Worm (Caenorhabditis elegans) whole organism, early embryonic: ENCODE measurements around the gene T19C9.10.

Source experiments
- aly-1 ChIP-seq: sonication (generic microtip); optimal IDR thresholded peaks from 2 replicates; lab custom pipeline; 2016; ENCODE audit warnings: missing genetic modification characterization, missing compliant biosample characterization
- ama-1 ChIP-seq: fragments of 150-350 bp; optimal IDR thresholded peaks from 2 replicates; lab custom pipeline; 2014
- hmg-4 ChIP-seq: fragments of 200-800 bp; sonication (Bioruptor generic); optimal IDR thresholded peaks from 2 replicates; lab custom pipeline; 2018; ENCODE audit warnings: mild to moderate bottlenecking, missing genetic modification characterization, missing compliant biosample characterization
- scrt-1 ChIP-seq: fragments of 200-800 bp; sonication (Bioruptor generic); IDR thresholded peaks from 2 replicates; pipeline ENCODE4 v1.3.6; 2022; ENCODE audit warnings: missing genetic modification characterization, missing compliant biosample characterization
- tbx-37 ChIP-seq: fragments of 200-800 bp; sonication (Bioruptor generic); conservative IDR thresholded peaks from 2 replicates; pipeline ENCODE4 v1.3.6; 2022; ENCODE audit warnings: missing genetic modification reagents, missing genetic modification characterization, missing compliant biosample characterization
- tra-4 ChIP-seq: sonication (generic microtip); optimal IDR thresholded peaks from 2 replicates; lab custom pipeline; 2017; ENCODE audit warnings: missing genetic modification characterization, missing compliant biosample characterization

DNA sequence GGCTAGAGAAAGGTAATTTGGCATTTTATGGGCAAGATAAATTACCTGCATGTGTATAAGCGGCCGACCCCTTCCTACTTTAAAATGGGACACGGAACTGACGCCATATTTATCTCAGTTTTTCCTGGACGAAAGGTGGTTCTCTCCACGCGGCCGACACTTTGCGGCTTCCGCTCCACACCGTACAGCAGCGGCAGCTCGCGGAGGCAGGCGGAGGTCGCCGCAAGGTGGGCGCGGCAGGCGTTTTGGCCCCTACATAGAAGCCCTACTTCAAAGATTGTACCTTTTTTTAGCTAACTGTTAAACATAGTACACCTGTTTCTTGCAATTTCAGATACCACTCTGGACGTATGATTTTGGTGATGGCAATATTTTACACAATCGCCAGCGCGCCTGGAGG is 29.9 kb upstream of the T19C9.10 start:
- TF ChIP-seq ama-1 (lab: Kevin White, UChicago) (no peak), tra-4 (tag; lab: Kevin White, UChicago) (no peak), aly-1 (tag; lab: Kevin White, UChicago) (no peak), hmg-4 (GFP tag; lab: Kevin White, UChicago) (no peak), tbx-37 (no peak), scrt-1 (GFP tag; lab: Robert Waterston, UW) (no peak)
